Worm (Caenorhabditis elegans) whole organism, early embryonic: ENCODE results near the gene Y26E6A.3.

Experiments used
- B0310.2 ChIP-seq: sonication (generic microtip); optimal IDR thresholded peaks from 2 replicates; lab custom pipeline; 2016; ENCODE audit warnings: mild to moderate bottlenecking, missing genetic modification characterization, missing compliant biosample characterization
- F13C5.2 ChIP-seq: sonication (generic microtip); optimal IDR thresholded peaks from 2 replicates; lab custom pipeline; 2017; ENCODE audit warnings: mild to moderate bottlenecking, missing genetic modification characterization, inconsistent platforms, missing compliant biosample characterization
- aly-1 ChIP-seq: sonication (generic microtip); optimal IDR thresholded peaks from 2 replicates; lab custom pipeline; 2016; ENCODE audit warnings: missing genetic modification characterization, missing compliant biosample characterization
- ama-1 ChIP-seq: fragments of 150-350 bp; optimal IDR thresholded peaks from 2 replicates; lab custom pipeline; 2014
- ceh-13 ChIP-seq: fragments of 200-800 bp; sonication (Bioruptor generic); optimal IDR thresholded peaks from 2 replicates; lab custom pipeline; 2018; ENCODE audit warnings: mild to moderate bottlenecking, missing genetic modification characterization, missing compliant biosample characterization
- ceh-36 ChIP-seq: sonication (generic microtip); optimal IDR thresholded peaks from 2 replicates; lab custom pipeline; 2016; ENCODE audit warnings: missing genetic modification characterization, inconsistent platforms, missing compliant biosample characterization
- ets-7 ChIP-seq: sonication (generic microtip); optimal IDR thresholded peaks from 2 replicates; lab custom pipeline; 2016; ENCODE audit warnings: missing genotype, missing genetic modification characterization, missing compliant biosample characterization
- flt-1 ChIP-seq: fragments of 200-800 bp; sonication (Bioruptor generic); IDR thresholded peaks from 2 replicates; pipeline ENCODE4 v1.3.6; 2022; ENCODE audit warnings: missing genetic modification characterization, missing compliant biosample characterization
- hmbx-1 ChIP-seq: sonication (generic microtip); optimal IDR thresholded peaks from 2 replicates; lab custom pipeline; 2016; ENCODE audit warnings: mild to moderate bottlenecking, missing genetic modification characterization, missing compliant biosample characterization
- hmg-4 ChIP-seq: fragments of 200-800 bp; sonication (Bioruptor generic); optimal IDR thresholded peaks from 2 replicates; lab custom pipeline; 2018; ENCODE audit warnings: mild to moderate bottlenecking, missing genetic modification characterization, missing compliant biosample characterization
- hnd-1 ChIP-seq: sonication (generic microtip); optimal IDR thresholded peaks from 2 replicates; lab custom pipeline; 2016; ENCODE audit warnings: missing genetic modification characterization, missing compliant biosample characterization
- pes-1 ChIP-seq: fragments of 200-800 bp; sonication (Bioruptor generic); IDR thresholded peaks from 2 replicates; pipeline ENCODE4 v1.3.6; 2022; ENCODE audit warnings: missing genetic modification reagents, missing genetic modification characterization, missing compliant biosample characterization
- scrt-1 ChIP-seq: fragments of 200-800 bp; sonication (Bioruptor generic); IDR thresholded peaks from 2 replicates; pipeline ENCODE4 v1.3.6; 2022; ENCODE audit warnings: missing genetic modification characterization, missing compliant biosample characterization
- sea-1 ChIP-seq: fragments of 200-800 bp; sonication (Bioruptor generic); conservative IDR thresholded peaks from 2 replicates; pipeline ENCODE4 v1.3.6; 2022; ENCODE audit warnings: missing genetic modification characterization, missing compliant biosample characterization
- tbx-11 ChIP-seq: fragments of 200-800 bp; sonication (Bioruptor generic); IDR thresholded peaks from 2 replicates; pipeline ENCODE4 v1.3.6; 2022; ENCODE audit warnings: missing genetic modification characterization, missing compliant biosample characterization
- tbx-37 ChIP-seq: fragments of 200-800 bp; sonication (Bioruptor generic); conservative IDR thresholded peaks from 2 replicates; pipeline ENCODE4 v1.3.6; 2022; ENCODE audit warnings: missing genetic modification reagents, missing genetic modification characterization, missing compliant biosample characterization
- tra-4 ChIP-seq: sonication (generic microtip); optimal IDR thresholded peaks from 2 replicates; lab custom pipeline; 2017; ENCODE audit warnings: missing genetic modification characterization, missing compliant biosample characterization

Gene Y26E6A.3

DNA sequence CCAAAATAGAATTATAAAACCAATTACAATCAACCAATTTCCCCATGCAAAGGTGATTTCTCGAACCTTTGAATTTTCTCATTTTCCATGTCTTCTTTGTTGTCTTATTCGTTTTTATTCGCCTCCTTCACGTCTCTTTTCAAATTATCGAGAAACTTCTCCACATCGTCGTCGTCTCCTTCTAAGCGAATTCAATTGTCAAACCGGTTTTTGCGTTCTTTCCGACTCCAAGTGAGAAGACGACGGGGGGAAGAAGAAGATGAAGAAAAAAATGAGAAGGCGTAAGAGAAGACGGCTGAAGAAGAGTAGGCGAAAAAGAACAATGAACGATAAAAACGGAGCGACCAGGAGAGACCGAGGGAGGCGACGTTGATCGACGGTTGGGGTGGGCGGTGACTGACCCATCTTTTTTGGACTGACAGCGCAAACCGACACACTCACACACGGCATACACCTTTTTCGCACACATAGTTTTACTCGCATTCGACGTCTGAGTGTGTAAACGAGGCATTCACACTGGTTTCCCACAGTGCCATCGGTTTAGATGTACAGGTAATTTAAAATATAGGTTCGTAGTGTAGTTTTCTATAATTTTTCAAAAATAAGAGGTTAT, 10.7 kb upstream of the Y26E6A.3 start:
- no peak for TF ChIP-seq sea-1 (GFP tag; lab: Robert Waterston, UW)
- peak; percentile 22 for TF ChIP-seq hmg-4 (GFP tag; lab: Kevin White, UChicago)

DNA sequence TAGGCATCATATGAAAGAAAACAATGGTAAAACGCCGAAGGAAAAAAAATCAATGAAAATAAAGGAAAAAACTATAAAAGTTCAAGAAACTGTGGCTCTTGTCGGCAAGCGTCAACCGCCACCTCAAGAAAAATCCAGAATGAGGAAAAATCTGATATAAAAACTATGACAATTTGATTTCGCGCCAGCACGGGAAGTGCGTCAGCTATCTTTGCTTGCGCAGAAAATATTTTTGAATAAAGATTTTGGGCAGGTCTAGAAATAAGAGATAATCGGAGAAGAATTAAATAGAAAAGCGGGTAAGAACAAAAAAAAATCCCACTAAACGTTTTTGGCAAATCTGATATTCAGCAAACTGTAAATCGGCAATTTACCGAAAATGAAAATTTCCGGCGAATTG, 8.4 kb upstream of the Y26E6A.3 start:
- TF ChIP-seq ceh-13 (GFP tag; lab: Kevin White, UChicago) (no peak), aly-1 (tag; lab: Kevin White, UChicago) (no peak), tbx-37 (GFP tag; lab: Robert Waterston, UW) (no peak), sea-1 (GFP tag; lab: Robert Waterston, UW) (no peak), scrt-1 (GFP tag; lab: Robert Waterston, UW) (no peak), pes-1 (no peak), ets-7 (tag; lab: Kevin White, UChicago) (no peak), hmbx-1 (tag; lab: Kevin White, UChicago) (no peak), hnd-1 (tag; lab: Kevin White, UChicago) (no peak), tbx-11 (GFP tag; lab: Robert Waterston, UW) (no peak), tra-4 (tag; lab: Kevin White, UChicago) (no peak), hmg-4 (GFP tag; lab: Kevin White, UChicago) (no peak)

DNA sequence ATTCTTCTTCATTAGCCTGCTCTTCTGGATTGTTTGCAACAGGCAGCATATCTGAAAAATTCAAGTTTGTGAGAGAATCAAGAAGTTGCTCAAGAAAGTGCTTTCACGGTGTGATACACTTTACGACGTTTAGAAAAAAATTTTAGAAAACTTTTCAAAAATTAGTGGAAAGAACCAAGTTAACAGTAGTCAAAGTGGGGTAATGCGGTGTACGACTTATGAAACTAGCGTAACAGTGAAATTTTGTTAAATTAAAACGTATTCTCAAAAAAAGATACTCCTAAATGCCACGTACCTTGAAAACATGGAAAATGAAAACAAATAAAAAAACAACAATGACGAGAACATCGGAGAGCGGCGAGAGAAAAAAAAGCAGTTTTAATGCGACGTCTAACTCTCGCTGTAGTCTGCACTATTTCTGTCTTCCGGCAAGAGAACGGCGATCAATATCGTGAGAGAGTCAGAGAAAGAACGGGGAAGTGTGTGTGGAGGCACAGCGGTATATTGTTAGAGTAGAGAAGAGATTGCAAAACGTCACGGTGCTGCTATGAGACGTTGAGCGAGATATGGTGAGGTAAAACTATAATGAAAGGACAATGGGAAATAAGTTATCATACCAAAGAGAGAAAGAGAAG, 7.5 kb upstream of the Y26E6A.3 start, which contains the start of gene ekl-5:
Gene ekl-5 (minus strand): TSS at position 51 of the 635 bp plus-strand sequence.
- no peak for TF ChIP-seq aly-1 (tag; lab: Kevin White, UChicago)
- peak; percentile 11 for TF ChIP-seq hmg-4 (GFP tag; lab: Kevin White, UChicago)

DNA sequence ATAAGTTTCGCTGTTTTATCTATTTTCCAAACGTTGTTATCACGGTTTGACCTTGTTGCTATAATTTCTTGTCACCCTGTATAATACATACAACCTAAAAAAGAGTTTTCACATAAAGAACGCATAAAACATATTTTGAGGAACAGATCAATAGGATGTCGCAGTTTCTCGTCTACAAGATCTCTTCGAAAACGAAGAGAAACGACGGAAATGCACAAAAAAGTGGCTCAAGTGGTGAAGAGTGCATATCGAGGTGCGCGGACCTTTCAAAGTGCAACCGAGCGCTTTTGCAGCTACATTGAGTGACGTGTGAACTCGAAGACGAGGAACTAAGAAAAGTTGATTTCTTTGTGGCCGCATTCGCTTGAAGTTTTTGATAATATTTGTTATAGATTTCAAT, 4.5 kb upstream of the Y26E6A.3 start, which contains the start of gene Y26E6A.2:
Gene Y26E6A.2 (minus strand): TSS at position 101 of the 400 bp plus-strand sequence.
- TF ChIP-seq tbx-37 (GFP tag; lab: Robert Waterston, UW) = no peak

DNA sequence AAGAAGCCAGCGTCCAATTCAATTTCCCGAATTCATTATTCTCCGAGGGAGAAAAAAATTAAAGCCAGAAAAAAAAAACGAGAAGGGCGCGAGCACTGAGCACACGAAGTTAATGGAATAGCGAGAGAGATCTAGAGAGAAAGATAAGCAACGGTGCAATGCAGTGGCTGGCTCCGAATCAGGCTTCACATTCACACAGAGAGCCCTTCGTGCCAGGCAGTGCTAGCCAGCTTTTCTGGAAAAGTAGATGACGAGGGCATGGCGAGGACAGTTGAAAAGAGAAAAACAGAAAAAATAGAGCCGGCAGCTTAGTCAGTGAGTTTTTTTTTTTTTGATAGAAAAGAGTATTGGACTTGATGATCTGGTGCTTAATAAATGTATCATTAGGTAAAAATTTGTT, 3.9 kb upstream of the Y26E6A.3 start:
- no peak for TF ChIP-seq tbx-11 (GFP tag; lab: Robert Waterston, UW)
- TF ChIP-seq F13C5.2 (tag; lab: Kevin White, UChicago) = no peak
- TF ChIP-seq flt-1 = no peak
- no peak for TF ChIP-seq hmbx-1 (tag; lab: Kevin White, UChicago)
- TF ChIP-seq scrt-1 (GFP tag; lab: Robert Waterston, UW) = no peak
- TF ChIP-seq ama-1 (lab: Kevin White, UChicago) = no peak
- no peak for TF ChIP-seq pes-1

DNA sequence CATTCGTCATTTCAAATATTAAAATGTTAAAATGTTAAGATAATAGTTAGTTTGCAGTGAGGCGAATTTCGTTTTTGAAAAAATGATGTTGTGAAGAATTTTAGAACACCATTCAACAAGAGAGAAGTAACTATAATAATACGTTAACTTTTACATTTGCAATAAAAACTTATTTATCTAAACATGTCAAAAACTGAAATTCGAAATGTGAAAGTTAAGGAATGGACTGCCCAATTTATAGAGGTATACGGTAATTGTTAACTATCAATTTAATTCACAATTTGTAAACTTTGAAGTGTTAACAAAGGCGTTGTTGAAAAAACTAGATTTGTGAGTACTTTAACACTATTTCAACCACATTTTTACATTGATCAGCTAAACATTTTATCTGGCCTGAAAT, 6.0 kb downstream of the Y26E6A.3 start:
- TF ChIP-seq flt-1 (no peak), hnd-1 (tag; lab: Kevin White, UChicago) (no peak), scrt-1 (GFP tag; lab: Robert Waterston, UW) (no peak), ets-7 (tag; lab: Kevin White, UChicago) (no peak), ceh-13 (GFP tag; lab: Kevin White, UChicago) (no peak), F13C5.2 (tag; lab: Kevin White, UChicago) (no peak), pes-1 (no peak), sea-1 (GFP tag; lab: Robert Waterston, UW) (no peak), hmbx-1 (tag; lab: Kevin White, UChicago) (no peak), tbx-37 (GFP tag; lab: Robert Waterston, UW) (no peak), aly-1 (tag; lab: Kevin White, UChicago) (no peak), ama-1 (lab: Kevin White, UChicago) (no peak), tra-4 (tag; lab: Kevin White, UChicago) (no peak), hmg-4 (GFP tag; lab: Kevin White, UChicago) (no peak), B0310.2 (no peak), tbx-11 (GFP tag; lab: Robert Waterston, UW) (no peak), ceh-36 (tag; lab: Kevin White, UChicago) (no peak)

DNA sequence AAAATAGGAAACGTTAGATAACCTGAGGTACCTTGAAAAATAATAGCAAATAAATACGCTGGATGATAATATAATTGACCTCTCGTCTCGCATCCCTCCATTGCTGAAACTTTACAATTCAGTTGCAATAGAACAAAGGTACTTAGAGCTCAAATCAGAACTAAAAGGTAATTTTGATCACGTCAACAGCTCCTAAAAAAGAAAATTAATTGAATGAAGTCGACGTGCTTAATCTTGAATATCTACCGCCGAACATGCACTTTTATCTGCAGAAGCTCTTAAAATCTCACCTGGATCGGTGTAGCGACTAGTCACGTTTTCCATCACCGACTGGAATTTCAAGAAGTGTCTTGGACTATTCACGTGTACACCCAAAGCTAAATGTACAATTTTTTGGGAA, 6.4 kb downstream of the Y26E6A.3 start, which contains the start of gene sra-39:
Gene sra-39 (minus strand): TSS at position 101 of the 400 bp plus-strand sequence.
- TF ChIP-seq tbx-11 (GFP tag; lab: Robert Waterston, UW) (no peak), hmbx-1 (tag; lab: Kevin White, UChicago) (no peak), F13C5.2 (tag; lab: Kevin White, UChicago) (no peak), flt-1 (no peak), pes-1 (no peak), hmg-4 (GFP tag; lab: Kevin White, UChicago) (no peak), tbx-37 (GFP tag; lab: Robert Waterston, UW) (no peak), ets-7 (tag; lab: Kevin White, UChicago) (no peak), ceh-36 (tag; lab: Kevin White, UChicago) (no peak)

DNA sequence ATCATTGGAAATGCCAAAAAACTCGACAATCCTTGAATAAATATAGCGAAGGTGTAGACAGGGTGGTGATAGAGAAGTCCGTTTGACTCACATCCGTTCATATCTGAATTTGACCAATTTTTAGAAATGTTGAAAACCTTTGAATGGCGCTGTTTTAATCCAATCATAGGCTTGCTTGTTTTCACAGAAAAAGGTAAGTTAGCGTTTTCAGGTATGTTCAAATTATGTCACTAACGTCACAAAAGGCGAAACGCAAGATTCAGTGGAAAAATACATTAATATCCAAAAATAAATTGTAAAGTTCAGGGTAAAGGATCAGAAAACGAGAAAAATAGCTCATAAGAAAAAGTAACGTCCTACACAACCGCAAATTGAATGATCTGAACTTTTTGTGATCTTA, 9.7 kb downstream of the Y26E6A.3 start, which contains the start of gene sra-38:
Gene sra-38 (minus strand): TSS at position 101 of the 400 bp plus-strand sequence.
- TF ChIP-seq hnd-1 (tag; lab: Kevin White, UChicago) = no peak
- no peak for TF ChIP-seq sea-1 (GFP tag; lab: Robert Waterston, UW)
- TF ChIP-seq aly-1 (tag; lab: Kevin White, UChicago) = no peak
- no peak for TF ChIP-seq ama-1 (lab: Kevin White, UChicago)
- no peak for TF ChIP-seq ceh-13 (GFP tag; lab: Kevin White, UChicago)
